Worm (Caenorhabditis elegans): ENCODE results near the gene mcat-1.

Gene mcat-1

DNA sequence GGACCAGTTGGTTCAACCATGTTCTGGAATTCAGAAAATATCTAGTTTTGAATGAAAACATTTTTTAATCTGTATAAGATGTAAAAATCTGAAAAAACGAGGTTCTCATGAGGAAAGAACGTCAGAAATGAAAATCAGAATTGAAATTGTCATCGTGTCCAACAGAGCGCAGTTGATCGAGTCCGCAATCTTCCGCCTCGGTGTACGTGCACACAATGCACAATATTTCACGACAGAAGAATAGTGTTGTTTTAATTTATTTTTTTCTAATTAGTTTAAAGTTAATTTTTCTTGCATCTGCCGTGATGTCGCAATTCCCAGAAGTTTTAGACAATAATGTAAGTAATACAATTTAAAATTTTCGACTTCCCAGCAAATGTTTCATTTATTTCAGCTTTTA, 47.7 kb downstream of the mcat-1 start, which contains the start of gene nfyc-1:
Gene nfyc-1, plus strand, starts transcription at position 268 of the 400 bp plus-strand sequence.
- TF ChIP-seq nhr-129 (tag; optimal IDR thresholded peaks at IDR 0.05) (peak; percentile 60), fos-1 (tag; optimal IDR thresholded peaks at IDR 0.05) (peak; percentile 57), ZK546.5 (tag; optimal IDR thresholded peaks at IDR 0.05) (no peak), blmp-1 (tag; optimal IDR thresholded peaks at IDR 0.05; ENCODE audit: insufficient read depth) (peak; percentile 26), nhr-11 (tag; optimal IDR thresholded peaks at IDR 0.05) (no peak), ama-1 (optimal IDR thresholded peaks at IDR 0.05) (no peak), sma-9 (GFP tag; optimal IDR thresholded peaks at IDR 0.05) (peak; percentile 43), sma-9 (tag; optimal IDR thresholded peaks at IDR 0.05) (no peak), sma-3 (GFP tag; optimal IDR thresholded peaks at IDR 0.05) (peak; percentile 25), nhr-12 (tag; optimal IDR thresholded peaks at IDR 0.05) (no peak), peb-1 (tag; optimal IDR thresholded peaks at IDR 0.05) (no peak), nhr-25 (tag; optimal IDR thresholded peaks at IDR 0.05) (peak; percentile 41), ztf-4 (tag; optimal IDR thresholded peaks at IDR 0.05) (peak; percentile 24), gmeb-1 (tag; optimal IDR thresholded peaks at IDR 0.05) (peak; percentile 48), aly-2 (tag; optimal IDR thresholded peaks at IDR 0.05) (no peak), elt-1 (tag; optimal IDR thresholded peaks at IDR 0.05) (no peak), C34F6.9 (tag; optimal IDR thresholded peaks at IDR 0.05) (peak; percentile 87), ztf-1 (GFP tag; conservative IDR thresholded peaks at IDR 0.05) (no peak), crh-2 (tag; optimal IDR thresholded peaks at IDR 0.05) (peak; percentile 77), F13H6.1 (tag; optimal IDR thresholded peaks at IDR 0.05) (peak; percentile 23), unc-55 (GFP tag; optimal IDR thresholded peaks at IDR 0.05) (peak; percentile 81), skn-1 (tag; optimal IDR thresholded peaks at IDR 0.05) (peak; percentile 98), lin-11 (tag; optimal IDR thresholded peaks at IDR 0.05) (peak; percentile 68), lin-13 (GFP tag; optimal IDR thresholded peaks at IDR 0.05) (peak; percentile 68), lsy-2 (tag; optimal IDR thresholded peaks at IDR 0.05) (peak in 1 of 2 experiments; percentile 82), snpc-4 (tag; optimal IDR thresholded peaks at IDR 0.05) (no peak)

DNA sequence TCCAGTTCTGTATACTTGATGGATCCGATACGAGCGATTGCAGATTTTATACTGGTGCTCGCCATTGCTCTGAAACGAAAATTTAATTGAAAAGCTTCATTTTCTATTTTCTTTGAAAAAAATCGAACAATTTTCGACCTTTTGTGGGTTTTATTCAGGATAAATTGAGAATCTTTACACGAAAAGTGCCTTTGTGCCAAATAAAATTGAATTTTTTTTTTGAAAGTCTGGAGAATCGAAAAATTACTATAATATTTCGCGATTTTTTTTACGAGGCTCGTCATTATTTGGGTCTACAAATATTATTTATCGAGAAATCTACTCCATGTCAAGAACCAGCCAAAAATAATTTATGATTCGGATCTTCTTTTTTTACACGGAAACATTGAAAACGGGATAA, 49.4 kb downstream of the mcat-1 start, which contains the start of gene F23F1.10:
Gene F23F1.10, minus strand, starts transcription at position 69 of the 400 bp plus-strand sequence.
- TF ChIP-seq lin-11 (tag; optimal IDR thresholded peaks at IDR 0.05) (no peak), ztf-1 (GFP tag; conservative IDR thresholded peaks at IDR 0.05) (no peak), unc-62 (GFP tag; optimal IDR thresholded peaks at IDR 0.05) (no peak), ama-1 (optimal IDR thresholded peaks at IDR 0.05) (no peak), zag-1 (tag; optimal IDR thresholded peaks at IDR 0.05) (no peak)

DNA sequence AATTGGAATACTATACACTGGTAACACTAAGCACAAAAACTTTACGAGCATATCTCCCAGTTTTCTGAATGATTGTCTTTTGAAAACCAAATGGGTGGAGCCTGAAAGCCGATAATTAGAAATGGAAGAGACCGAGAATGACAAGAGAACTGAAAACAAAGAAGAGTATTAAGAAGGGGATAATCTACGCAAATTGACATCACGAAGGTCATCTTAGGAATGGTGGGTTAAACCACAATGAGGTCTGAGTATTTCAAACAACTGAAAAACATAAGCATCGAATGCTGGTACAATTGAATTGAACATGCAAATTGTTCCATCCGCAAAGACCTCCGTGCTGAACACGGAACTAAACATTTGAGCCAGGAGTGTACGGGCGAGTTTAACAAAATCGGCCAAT, 51.9 kb downstream of the mcat-1 start, which contains the start of gene spp-24:
Gene spp-24, minus strand, starts transcription at position 101 of the 400 bp plus-strand sequence.
- TF ChIP-seq skn-1 (tag; optimal IDR thresholded peaks at IDR 0.05), result no peak
- no peak for TF ChIP-seq aly-2 (tag; optimal IDR thresholded peaks at IDR 0.05)

Data from whole organism, L2 larva.